Fruit fly (Drosophila melanogaster): ENCODE results near the gene Ogg1.
A peak's percentile ranks its signal among the peaks of the same experiment; 100 is the strongest.

Gene Ogg1

dm6 chrX:8677434-8677833 lies 12.7 kb upstream of the Ogg1 start (continued):
- peak; percentile 96 for TF ChIP-seq svp (GFP tag)
- no peak for TF ChIP-seq CG6808 (GFP tag; optimal IDR thresholded peaks at IDR 0.05)
- TF ChIP-seq Eip78C (GFP tag), result peak; percentile 98
- peak; percentile 7 to 62 for TF ChIP-seq ss (GFP tag; optimal IDR thresholded peaks at IDR 0.05)
- peak; percentile 2 for TF ChIP-seq CG11762 (GFP tag; optimal IDR thresholded peaks at IDR 0.05; ENCODE audit: insufficient read depth)
- TF ChIP-seq CG1621 (tag; optimal IDR thresholded peaks at IDR 0.05), result no peak
- no peak for TF ChIP-seq Lpt (GFP tag; optimal IDR thresholded peaks at IDR 0.05)
- no peak for TF ChIP-seq Sox15 (GFP tag; optimal IDR thresholded peaks at IDR 0.05)
- TF ChIP-seq CG7368 (GFP tag; optimal IDR thresholded peaks at IDR 0.05), result peak; percentile 45
- peak; percentile 2 for TF ChIP-seq Ets96B (tag; optimal IDR thresholded peaks at IDR 0.05)
- TF ChIP-seq CG8632 (GFP tag; optimal IDR thresholded peaks at IDR 0.05), result no peak
- TF ChIP-seq Sox14 (GFP tag; optimal IDR thresholded peaks at IDR 0.05), result peak; percentile 28
- no peak for TF ChIP-seq dac (GFP tag; optimal IDR thresholded peaks at IDR 0.05)
- TF ChIP-seq eg (GFP tag; IDR thresholded peaks at IDR 0.05), result peak; percentile 96
- peak; percentile 14 for TF ChIP-seq CG6792 (GFP tag; optimal IDR thresholded peaks at IDR 0.05)
- peak; percentile 40 for TF ChIP-seq pdm3 (GFP tag; optimal IDR thresholded peaks at IDR 0.05)
- peak; percentile 62 for TF ChIP-seq lz (GFP tag; optimal IDR thresholded peaks at IDR 0.05)
- no peak for TF ChIP-seq CG8319 (GFP tag; optimal IDR thresholded peaks at IDR 0.05)
- peak; percentile 82 for TF ChIP-seq dsx (GFP tag; optimal IDR thresholded peaks at IDR 0.05; ENCODE audit: poor library complexity, severe bottlenecking)
- no peak for TF ChIP-seq CG6276 (GFP tag; optimal IDR thresholded peaks at IDR 0.05)
- TF ChIP-seq topi (GFP tag; optimal IDR thresholded peaks at IDR 0.05), result peak; percentile 53
- peak; percentile 9 for TF ChIP-seq vri (GFP tag; optimal IDR thresholded peaks at IDR 0.05)
- TF ChIP-seq Sox102F (GFP tag; optimal IDR thresholded peaks at IDR 0.05), result peak; percentile 14
- peak; percentile 89 for TF ChIP-seq CG6163 (GFP tag; IDR thresholded peaks at IDR 0.05)
- peak; percentile 35 for TF ChIP-seq cyc (GFP tag; optimal IDR thresholded peaks at IDR 0.05)
- peak; percentile 93 for TF ChIP-seq Hr4 (GFP tag; optimal IDR thresholded peaks at IDR 0.05)
- TF ChIP-seq CG32006 (GFP tag; optimal IDR thresholded peaks at IDR 0.05), result peak; percentile 64
- no peak for TF ChIP-seq Hr38 (GFP tag; optimal IDR thresholded peaks at IDR 0.05)
- TF ChIP-seq CG8119 (GFP tag; IDR thresholded peaks at IDR 0.05), result peak; percentile 12; the same call in 2 of the 3 replicates
- TF ChIP-seq CG3032 (tag; optimal IDR thresholded peaks at IDR 0.05), result peak; percentile 77

dm6 chrX:8681189-8681821 lies 8.8 kb upstream of the Ogg1 start, which contains the start of gene CAH3:
Gene CAH3 (plus strand): TSS chrX:8681252.
- peak; percentile 92 for TF ChIP-seq achi (GFP tag; optimal IDR thresholded peaks at IDR 0.05)
- TF ChIP-seq CG6792 (GFP tag; optimal IDR thresholded peaks at IDR 0.05), result peak; percentile 95
- TF ChIP-seq CG10631 (GFP tag; optimal IDR thresholded peaks at IDR 0.05), result peak; percentile 93
- peak; percentile 92 for TF ChIP-seq CG9139 (GFP tag; optimal IDR thresholded peaks at IDR 0.05)
- peak; percentile 98 for TF ChIP-seq Eip78C (GFP tag)
- peak; percentile 83 for TF ChIP-seq Eip93F (GFP tag; optimal IDR thresholded peaks at IDR 0.05)
- peak; percentile 94 for TF ChIP-seq Eip75B (GFP tag; optimal IDR thresholded peaks at IDR 0.05)
- TF ChIP-seq CG3032 (tag; optimal IDR thresholded peaks at IDR 0.05), result peak; percentile 96
- TF ChIP-seq CG8632 (GFP tag; optimal IDR thresholded peaks at IDR 0.05), result peak; percentile 92
- TF ChIP-seq CG6854 (GFP tag; optimal IDR thresholded peaks at IDR 0.05), result peak; percentile 89
- TF ChIP-seq salr (GFP tag; optimal IDR thresholded peaks at IDR 0.05), result peak; percentile 89 to 94
- TF ChIP-seq Sox14 (GFP tag; optimal IDR thresholded peaks at IDR 0.05), result peak; percentile 96
- peak; percentile 96 for TF ChIP-seq CG32006 (GFP tag; optimal IDR thresholded peaks at IDR 0.05)
- peak; percentile 94 for TF ChIP-seq Ets96B (tag; optimal IDR thresholded peaks at IDR 0.05)
- TF ChIP-seq CG10669 (GFP tag; optimal IDR thresholded peaks at IDR 0.05), result peak; percentile 96
- peak; percentile 97 for TF ChIP-seq svp (GFP tag)
- peak; percentile 83 for TF ChIP-seq Blimp-1 (GFP tag; optimal IDR thresholded peaks at IDR 0.05)
- TF ChIP-seq CG7368 (GFP tag; optimal IDR thresholded peaks at IDR 0.05), result peak; percentile 92
- TF ChIP-seq dac (GFP tag; optimal IDR thresholded peaks at IDR 0.05), result peak; percentile 95
- TF ChIP-seq lz (GFP tag; optimal IDR thresholded peaks at IDR 0.05), result peak; percentile 97
- TF ChIP-seq Sox102F (GFP tag; optimal IDR thresholded peaks at IDR 0.05), result peak; percentile 95
- TF ChIP-seq ss (GFP tag; optimal IDR thresholded peaks at IDR 0.05), result peak; percentile 94 to 96
- peak; percentile 89 for TF ChIP-seq spab (GFP tag; optimal IDR thresholded peaks at IDR 0.05)
- TF ChIP-seq Sox15 (GFP tag; optimal IDR thresholded peaks at IDR 0.05), result peak; percentile 91
- TF ChIP-seq acj6 (GFP tag; optimal IDR thresholded peaks at IDR 0.05), result peak; percentile 95
- peak; percentile 94 for TF ChIP-seq fd59A (GFP tag; optimal IDR thresholded peaks at IDR 0.05)
- peak; percentile 96 for TF ChIP-seq CG6163 (GFP tag; IDR thresholded peaks at IDR 0.05)
- TF ChIP-seq CG11762 (GFP tag; optimal IDR thresholded peaks at IDR 0.05; ENCODE audit: insufficient read depth), result peak; percentile 90
- TF ChIP-seq Smox (GFP tag; optimal IDR thresholded peaks at IDR 0.05), result peak; percentile 94
- TF ChIP-seq fkh (GFP tag; optimal IDR thresholded peaks at IDR 0.05), result peak; percentile 38
- peak; percentile 89 for TF ChIP-seq CG11294 (GFP tag; IDR thresholded peaks at IDR 0.05)
- peak; percentile 96 for TF ChIP-seq esn (GFP tag; optimal IDR thresholded peaks at IDR 0.05)
- TF ChIP-seq Ets21C (GFP tag; optimal IDR thresholded peaks at IDR 0.05), result peak; percentile 94

All from whole organism, prepupa.